Fruit fly (Drosophila melanogaster) whole organism, embryonic: ENCODE data around the gene CG14277.

Experiments
- Atf-2 ChIP-seq: fragments of 200-800 bp; sonication (Bioruptor generic); optimal IDR thresholded peaks from 2 replicates; lab custom pipeline; 2016; ENCODE audit warnings: missing biosample characterization, missing genetic modification characterization
- Awh ChIP-seq: fragments of 200-800 bp; sonication (Bioruptor generic); IDR thresholded peaks from 2 replicates; pipeline ENCODE4, ENCODE4 v1.3.6; 2022; ENCODE audit warnings: missing biosample characterization, missing genetic modification characterization
- Blimp-1 ChIP-seq: fragments of 200-800 bp; sonication (Bioruptor generic); optimal IDR thresholded peaks from 3 replicates; lab custom pipeline; 2018; ENCODE audit warnings: missing biosample characterization, missing genetic modification characterization, mild to moderate bottlenecking, moderate library complexity, missing genetic modification reagents
- CG10274 ChIP-seq: fragments of 200-800 bp; sonication (Bioruptor generic); optimal IDR thresholded peaks from 3 replicates; lab custom pipeline; 2017; ENCODE audit warnings: missing biosample characterization, mild to moderate bottlenecking, missing genetic modification characterization
- CG11093 ChIP-seq: fragments of 200-800 bp; sonication (Bioruptor generic); IDR thresholded peaks from 3 replicates; pipeline ENCODE4 v1.3.6; 2022; ENCODE audit warnings: missing biosample characterization, missing genetic modification characterization
- CG11695 ChIP-seq: fragments of 200-800 bp; sonication (Bioruptor generic); IDR thresholded peaks from 3 replicates; pipeline ENCODE4 v1.3.6; 2022; ENCODE audit warnings: missing biosample characterization, missing genetic modification characterization
- CG12391 ChIP-seq: fragments of 200-800 bp; sonication (Bioruptor generic); optimal IDR thresholded peaks from 3 replicates; lab custom pipeline; 2018; ENCODE audit warnings: missing biosample characterization, mild to moderate bottlenecking, missing genetic modification characterization, moderate library complexity
- CG12659 ChIP-seq: fragments of 200-800 bp; sonication (Bioruptor generic); optimal IDR thresholded peaks from 3 replicates; lab custom pipeline; 2017; ENCODE audit warnings: mild to moderate bottlenecking, missing biosample characterization, missing genetic modification reagents, missing genetic modification characterization
- CG15601 ChIP-seq: fragments of 200-800 bp; sonication (Bioruptor generic); optimal IDR thresholded peaks from 3 replicates; lab custom pipeline; 2019; ENCODE audit warnings: missing biosample characterization, mild to moderate bottlenecking, missing genetic modification characterization, moderate library complexity
- CG1602 ChIP-seq: fragments of 200-800 bp; sonication (Bioruptor generic); optimal IDR thresholded peaks from 3 replicates; lab custom pipeline; 2016; ENCODE audit warnings: missing biosample characterization, missing genetic modification characterization
- CG17328 ChIP-seq: fragments of 200-800 bp; sonication (Bioruptor generic); IDR thresholded peaks from 2 replicates; pipeline ENCODE4 v1.3.6; 2022; ENCODE audit warnings: missing biosample characterization, missing genetic modification characterization
- CG17361 ChIP-seq: fragments of 200-800 bp; sonication (Bioruptor generic); IDR thresholded peaks from 3 replicates; pipeline ENCODE4 v1.3.6; 2022; ENCODE audit warnings: missing biosample characterization, missing genetic modification characterization
- CG2889 ChIP-seq: fragments of 200-800 bp; sonication (Bioruptor generic); IDR thresholded peaks from 3 replicates; pipeline ENCODE4 v1.3.6; 2022; ENCODE audit warnings: missing biosample characterization, missing genetic modification characterization
- CG3065 ChIP-seq: fragments of 200-800 bp; sonication (Bioruptor generic); optimal IDR thresholded peaks from 2 replicates; lab custom pipeline; 2016; ENCODE audit warnings: missing biosample characterization, missing genetic modification characterization
- CG31365 ChIP-seq: fragments of 200-800 bp; sonication (Bioruptor generic); optimal IDR thresholded peaks from 2 replicates; lab custom pipeline; 2018; ENCODE audit warnings: missing biosample characterization, mild to moderate bottlenecking, missing genetic modification characterization
- CG32532 ChIP-seq: fragments of 200-800 bp; sonication (Bioruptor generic); IDR thresholded peaks from 2 replicates; pipeline ENCODE4 v1.3.6; 2022; ENCODE audit warnings: missing biosample characterization, missing genetic modification characterization
- CG32772 ChIP-seq: fragments of 200-800 bp; sonication (Bioruptor generic); IDR thresholded peaks from 2 replicates; pipeline ENCODE4 v1.3.6; 2022; ENCODE audit warnings: missing biosample characterization, missing genetic modification characterization
- CG3407 ChIP-seq: fragments of 200-800 bp; sonication (Bioruptor generic); optimal IDR thresholded peaks from 2 replicates; lab custom pipeline; 2018; ENCODE audit warnings: missing biosample characterization, mild to moderate bottlenecking, missing genetic modification characterization
- CG6175 ChIP-seq: fragments of 200-800 bp; sonication (Bioruptor generic); IDR thresholded peaks from 3 replicates; pipeline ENCODE4 v1.3.6; 2022; ENCODE audit warnings: missing biosample characterization, missing genetic modification characterization
- CG8765 ChIP-seq: fragments of 200-800 bp; sonication (Bioruptor generic); IDR thresholded peaks from 2 replicates; pipeline ENCODE4 v1.3.6; 2022; ENCODE audit warnings: missing biosample characterization, missing genetic modification characterization
- CG9932 ChIP-seq: fragments of 200-800 bp; sonication (Bioruptor generic); IDR thresholded peaks from 2 replicates; pipeline ENCODE4 v1.3.6; 2022; ENCODE audit warnings: missing biosample characterization, missing genetic modification characterization
- Dbx ChIP-seq: fragments of 200-800 bp; sonication (Bioruptor generic); IDR thresholded peaks from 3 replicates; pipeline ENCODE4 v1.3.6; 2022; ENCODE audit warnings: missing biosample characterization, missing genetic modification characterization
- E2f1 ChIP-seq: fragments of 200-800 bp; sonication (Bioruptor generic); IDR thresholded peaks from 2 replicates; pipeline ENCODE4 v1.3.6; 2022; ENCODE audit warnings: missing biosample characterization, missing genetic modification characterization
- Elba2 ChIP-seq: fragments of 200-800 bp; sonication (Bioruptor generic); optimal IDR thresholded peaks from 3 replicates; lab custom pipeline; 2016; ENCODE audit warnings: missing biosample characterization, missing genetic modification characterization
- H15 ChIP-seq: fragments of 200-800 bp; sonication (Bioruptor generic); IDR thresholded peaks from 3 replicates; pipeline ENCODE4 v1.3.6; 2022; ENCODE audit warnings: missing biosample characterization, missing genetic modification characterization
- HLH3B ChIP-seq: fragments of 200-800 bp; sonication (Bioruptor generic); IDR thresholded peaks from 2 replicates; pipeline ENCODE4 v1.3.6; 2022; ENCODE audit warnings: missing biosample characterization, missing genetic modification characterization
- Hmr ChIP-seq: fragments of 200-800 bp; sonication (Bioruptor generic); optimal IDR thresholded peaks from 3 replicates; lab custom pipeline; 2017; ENCODE audit warnings: mild to moderate bottlenecking, missing biosample characterization, missing genetic modification reagents, missing genetic modification characterization
- Jarid2 ChIP-seq: fragments of 200-800 bp; sonication (Bioruptor generic); optimal IDR thresholded peaks from 3 replicates; lab custom pipeline; 2017; ENCODE audit warnings: mild to moderate bottlenecking, missing biosample characterization, missing genetic modification reagents, missing genetic modification characterization
- Med ChIP-seq: fragments of 200-800 bp; sonication (Bioruptor generic); peaks from one replicate; lab custom pipeline; 2016; ENCODE audit warnings: missing biosample characterization, missing genetic modification characterization, mild to moderate bottlenecking, inconsistent platforms, moderate library complexity
- Meics ChIP-seq: fragments of 200-800 bp; sonication (Bioruptor generic); optimal IDR thresholded peaks from 2 replicates; lab custom pipeline; 2017; ENCODE audit warnings: missing biosample characterization, mild to moderate bottlenecking, missing genetic modification characterization
- Rfx ChIP-seq: fragments of 200-800 bp; sonication (Bioruptor generic); IDR thresholded peaks from 2 replicates; pipeline ENCODE4 v1.3.6; 2022; ENCODE audit warnings: missing biosample characterization, missing genetic modification characterization
- Taf1 ChIP-seq: fragments of 200-800 bp; sonication (Bioruptor generic); IDR thresholded peaks from 2 replicates; pipeline ENCODE4 v1.3.6; 2022; ENCODE audit warnings: missing biosample characterization, missing genetic modification characterization
- Xrp1 ChIP-seq: fragments of 200-800 bp; sonication (Bioruptor generic); IDR thresholded peaks from 2 replicates; pipeline ENCODE4 v1.3.6; 2022; ENCODE audit warnings: missing biosample characterization, missing genetic modification characterization
- ac ChIP-seq: fragments of 200-800 bp; sonication (Bioruptor generic); optimal IDR thresholded peaks from 3 replicates; lab custom pipeline; 2017; ENCODE audit warnings: missing biosample characterization, mild to moderate bottlenecking, missing genetic modification characterization
- chif ChIP-seq, 2 experiments: fragments of 200-800 bp; sonication (Bioruptor generic); optimal IDR thresholded peaks; 3 replicates each; lab custom pipeline; 2016; ENCODE audit warnings: missing biosample characterization in 2 of 2, missing genetic modification characterization in 2 of 2
- dimm ChIP-seq: fragments of 200-800 bp; sonication (Bioruptor generic); IDR thresholded peaks from 2 replicates; pipeline ENCODE4 v1.3.6; 2022; ENCODE audit warnings: missing biosample characterization, missing genetic modification characterization
- dysf ChIP-seq: fragments of 200-800 bp; sonication (Bioruptor generic); IDR thresholded peaks from 3 replicates; pipeline ENCODE4 v1.3.6; 2022; ENCODE audit warnings: missing biosample characterization, missing genetic modification characterization
- lmd ChIP-seq: fragments of 200-800 bp; sonication (Bioruptor generic); IDR thresholded peaks from 2 replicates; pipeline ENCODE4 v1.3.6; 2022; ENCODE audit warnings: missing biosample characterization, missing genetic modification characterization
- mam ChIP-seq: fragments of 200-800 bp; sonication (Bioruptor generic); optimal IDR thresholded peaks from 3 replicates; lab custom pipeline; 2016; ENCODE audit warnings: missing biosample characterization, missing genetic modification characterization
- mld ChIP-seq: fragments of 200-800 bp; sonication (Bioruptor generic); IDR thresholded peaks from 3 replicates; pipeline ENCODE4 v1.3.6; 2022; ENCODE audit warnings: missing biosample characterization, missing genetic modification characterization; ENCODE audit not compliant: partially characterized antibody
- row ChIP-seq: fragments of 200-800 bp; sonication (Bioruptor generic); IDR thresholded peaks from 3 replicates; pipeline ENCODE4 v1.3.6; 2022; ENCODE audit warnings: missing biosample characterization, missing genetic modification characterization
- salm ChIP-seq: fragments of 200-800 bp; sonication (Bioruptor generic); optimal IDR thresholded peaks from 2 replicates; lab custom pipeline; 2018; ENCODE audit warnings: missing biosample characterization, mild to moderate bottlenecking, missing genetic modification characterization
- sens ChIP-seq: fragments of 200-800 bp; sonication (Bioruptor generic); peaks from one replicate; lab custom pipeline; 2016; ENCODE audit warnings: missing biosample characterization, missing genetic modification characterization
- stc ChIP-seq: fragments of 200-800 bp; sonication (Bioruptor generic); IDR thresholded peaks from 2 replicates; pipeline ENCODE4 v1.3.6; 2022; ENCODE audit warnings: missing biosample characterization, missing genetic modification characterization
- trh ChIP-seq: fragments of 200-800 bp; sonication (Bioruptor generic); optimal IDR thresholded peaks from 2 replicates; lab custom pipeline; 2016; ENCODE audit warnings: missing biosample characterization, missing genetic modification characterization
- ttk ChIP-seq: fragments of 200-800 bp; sonication (Bioruptor generic); IDR thresholded peaks from 2 replicates; pipeline ENCODE4 v2.1.2; 2022; ENCODE audit warnings: missing biosample characterization, missing genetic modification characterization
- vvl ChIP-seq: fragments of 200-800 bp; sonication (Bioruptor generic); IDR thresholded peaks from 2 replicates; pipeline ENCODE4 v1.3.6; 2022; ENCODE audit warnings: missing biosample characterization, missing genetic modification characterization
- zen2 ChIP-seq: fragments of 200-800 bp; sonication (Bioruptor generic); IDR thresholded peaks from 3 replicates; pipeline ENCODE4 v1.3.6; 2022; ENCODE audit warnings: missing biosample characterization, missing genetic modification characterization; ENCODE audit not compliant: partially characterized antibody

The CG14277 gene

dm6 chr2L:8255406-8255805, 13.1 kb downstream of the CG14277 start (continued):
- TF ChIP-seq lmd (GFP tag; lab: Robert Waterston, UW): peak; percentile 51; the same call in 1 of the 2 replicates
- no peak for TF ChIP-seq salm (tag; lab: Kevin White, UChicago)
- peak; percentile 63; the same call in 2 of the 3 replicates for TF ChIP-seq row (GFP tag; lab: Robert Waterston, UW)
- TF ChIP-seq chif (GFP tag; optimal IDR thresholded peaks at IDR 0.05; lab: Kevin White, UChicago): peak in 1 of 2 experiments; percentile 4
- no peak for TF ChIP-seq CG17361 (GFP tag; lab: Robert Waterston, UW)
- peak; percentile 51 for TF ChIP-seq sens (GFP tag; lab: Kevin White, UChicago)
- no peak for TF ChIP-seq zen2
- peak; percentile 44 for TF ChIP-seq Med (GFP tag; lab: Kevin White, UChicago)
- TF ChIP-seq CG31365 (tag; lab: Kevin White, UChicago): no peak
- TF ChIP-seq CG3407: no peak
- TF ChIP-seq Awh: peak; percentile 57; the same call in 1 of the 2 replicates
- TF ChIP-seq CG6175 (GFP tag; lab: Robert Waterston, UW): no peak
- peak; percentile 72 for TF ChIP-seq CG32532
- TF ChIP-seq vvl: peak; percentile 23
- peak; percentile 12; the same call in 1 of the 2 replicates for TF ChIP-seq Taf1 (GFP tag; lab: Robert Waterston, UW)
- TF ChIP-seq CG11695 (GFP tag; lab: Robert Waterston, UW): peak; percentile 59; the same call in 1 of the 3 replicates
- TF ChIP-seq mld (GFP tag; lab: Robert Waterston, UW): no peak
- no peak for TF ChIP-seq CG15601 (tag; lab: Kevin White, UChicago)
- peak; percentile 41; the same call in 1 of the 2 replicates for TF ChIP-seq Rfx (GFP tag; lab: Robert Waterston, UW)
- TF ChIP-seq Xrp1 (GFP tag; lab: Robert Waterston, UW): peak; percentile 30; the same call in 1 of the 2 replicates
- 0 out of 3 replicates have a peak, but pooled peaks have one; percentile 22 for TF ChIP-seq CG2889 (GFP tag; lab: Robert Waterston, UW)
- peak; percentile 33 for TF ChIP-seq CG12391 (tag; lab: Kevin White, UChicago)
- peak; percentile 18 for TF ChIP-seq Hmr (GFP tag; lab: Kevin White, UChicago)
- no peak for TF ChIP-seq CG1602 (GFP tag; lab: Kevin White, UChicago)
- peak; percentile 48; the same call in 1 of the 2 replicates for TF ChIP-seq E2f1 (GFP tag; lab: Robert Waterston, UW)
- TF ChIP-seq CG8765 (GFP tag; lab: Robert Waterston, UW): no peak
- peak; percentile 53 for TF ChIP-seq Blimp-1 (GFP tag; lab: Kevin White, UChicago)
- peak; percentile 3 for TF ChIP-seq mam
- TF ChIP-seq trh (GFP tag; lab: Kevin White, UChicago): no peak
- TF ChIP-seq H15: no peak
- TF ChIP-seq dimm (GFP tag; lab: Robert Waterston, UW): no peak
- TF ChIP-seq CG9932 (GFP tag; lab: Robert Waterston, UW): peak; percentile 54
- no peak for TF ChIP-seq Elba2
- TF ChIP-seq HLH3B: no peak
- no peak for TF ChIP-seq ac (GFP tag; lab: Kevin White, UChicago)
- TF ChIP-seq CG3065 (GFP tag; lab: Kevin White, UChicago): no peak
- no peak for TF ChIP-seq Atf-2 (GFP tag; lab: Kevin White, UChicago)
- peak; percentile 19; the same call in 1 of the 2 replicates for TF ChIP-seq ttk (GFP tag; lab: Robert Waterston, UW)
- peak; percentile 31 for TF ChIP-seq Meics (GFP tag; lab: Kevin White, UChicago)
- no peak for TF ChIP-seq CG11093
- TF ChIP-seq Jarid2 (GFP tag; lab: Kevin White, UChicago): no peak
- 0 out of 2 replicates have a peak, but pooled peaks have one; percentile 8 for TF ChIP-seq CG17328 (GFP tag; lab: Robert Waterston, UW)
- 0 out of 2 replicates have a peak, but pooled peaks have one; percentile 12 for TF ChIP-seq stc (GFP tag; lab: Robert Waterston, UW)
- TF ChIP-seq CG12659 (GFP tag; lab: Kevin White, UChicago): peak; percentile 14
- 0 out of 3 replicates have a peak, but pooled peaks have one; percentile 48 for TF ChIP-seq dysf (GFP tag; lab: Robert Waterston, UW)
- no peak for TF ChIP-seq CG10274 (GFP tag; lab: Kevin White, UChicago)
- TF ChIP-seq CG32772 (GFP tag; lab: Robert Waterston, UW): 0 out of 2 replicates have a peak, but pooled peaks have one; percentile 43
- no peak for TF ChIP-seq Dbx (GFP tag; lab: Robert Waterston, UW)
